Fruit fly (Drosophila melanogaster): ENCODE data around the gene CG13843.

DNA sequence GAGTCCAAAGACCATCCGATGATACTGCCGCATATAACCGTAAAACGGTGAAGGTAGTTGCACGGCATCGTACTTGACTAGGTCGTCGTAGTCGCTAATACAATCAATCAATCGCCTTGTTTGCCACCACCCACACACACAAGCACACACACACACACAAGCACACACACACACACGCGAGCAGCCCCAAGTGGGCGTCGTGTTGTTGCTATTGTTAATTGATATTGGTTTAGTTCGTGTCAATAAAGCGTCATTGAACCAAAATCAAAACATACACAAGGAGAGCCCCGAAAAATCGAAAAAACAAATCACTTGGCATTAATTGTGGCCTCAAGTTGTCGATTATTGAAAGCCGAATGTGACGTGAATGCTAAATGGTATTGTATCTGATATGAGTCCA, 12.8 kb upstream of the CG13843 start:
- TF ChIP-seq h (GFP tag; optimal IDR thresholded peaks at IDR 0.05), result no peak
- TF ChIP-seq usp (GFP tag; optimal IDR thresholded peaks at IDR 0.05), result no peak
- no peak for TF ChIP-seq Hr78 (GFP tag; optimal IDR thresholded peaks at IDR 0.05)
- TF ChIP-seq CG32264 (GFP tag; optimal IDR thresholded peaks at IDR 0.05), result no peak
- TF ChIP-seq Hnf4 (GFP tag; optimal IDR thresholded peaks at IDR 0.05), result no peak
- no peak for TF ChIP-seq Hr83 (GFP tag; optimal IDR thresholded peaks at IDR 0.05; ENCODE audit: poor library complexity, severe bottlenecking)
- TF ChIP-seq dmrt93B (GFP tag; optimal IDR thresholded peaks at IDR 0.05), result no peak
- TF ChIP-seq Rel (GFP tag; optimal IDR thresholded peaks at IDR 0.05), result no peak
- no peak for TF ChIP-seq Rel (tag; optimal IDR thresholded peaks at IDR 0.05)
- no peak for TF ChIP-seq psq (GFP tag; optimal IDR thresholded peaks at IDR 0.05)
- TF ChIP-seq brk (GFP tag; optimal IDR thresholded peaks at IDR 0.05), result no peak
- no peak for TF ChIP-seq br (GFP tag; optimal IDR thresholded peaks at IDR 0.05)

All from whole organism, wandering third instar larva.